Worm (Caenorhabditis elegans) whole organism, L4 larva: ENCODE data around the gene math-21.

ENCODE experiments used
- daf-8 ChIP-seq: fragments of 200-800 bp; sonication (Bioruptor generic); IDR thresholded peaks from 2 replicates; pipeline ENCODE4 v1.3.6; 2022; ENCODE audit warnings: missing genetic modification characterization, missing compliant biosample characterization
- fkh-10 ChIP-seq: fragments of 150-350 bp; optimal IDR thresholded peaks from 2 replicates; lab custom pipeline; 2014; ENCODE audit warnings: missing biosample characterization, missing genetic modification reagents, missing genetic modification characterization
- lin-39 ChIP-seq: fragments of 150-350 bp; optimal IDR thresholded peaks from 2 replicates; lab custom pipeline; 2014; ENCODE audit warnings: missing biosample characterization, missing genetic modification reagents, missing genetic modification characterization
- pha-4 ChIP-seq, 2 experiments: fragments of 150-350 bp in 1 of 2; fragments of 200-800 bp in 1 of 2; sonication (Bioruptor generic) in 1 of 2; IDR thresholded peaks in 1 of 2; optimal IDR thresholded peaks in 1 of 2; 2 replicates each; pipeline versions ENCODE4 v1.3.6 to Lab custom; 2014 to 2022; ENCODE audit warnings: missing genetic modification characterization in 2 of 2, missing genetic modification reagents in 2 of 2, missing biosample characterization in 1 of 2, missing compliant biosample characterization in 1 of 2

DNA sequence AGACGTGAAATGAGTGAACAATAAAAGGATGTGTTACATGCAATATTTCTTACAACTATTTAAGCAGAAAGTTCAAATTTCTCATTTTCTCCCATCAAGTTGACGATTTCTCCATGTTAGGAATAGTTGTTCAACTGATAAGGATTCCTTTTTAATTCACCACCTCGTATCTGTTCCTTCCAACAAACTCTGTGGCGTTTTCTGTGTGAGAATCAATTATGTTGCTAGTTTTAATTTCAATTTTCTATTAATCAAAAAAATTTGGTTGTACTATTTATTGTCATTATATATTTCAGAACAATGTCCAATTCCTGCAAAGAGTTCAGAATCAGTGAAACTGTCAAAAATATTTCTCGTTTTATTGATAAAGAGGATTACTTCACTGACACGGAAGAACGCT lies 4.8 kb upstream of the math-21 start, which contains the start of gene math-44:
- TF ChIP-seq daf-8 (GFP tag; lab: Robert Waterston, UW) (no peak), lin-39 (tag; lab: Kevin White, UChicago) (no peak), fkh-10 (GFP tag; lab: Kevin White, UChicago) (no peak), pha-4 (GFP tag; IDR thresholded peaks at IDR 0.05; lab: Robert Waterston, UW) (no peak), pha-4 (tag; optimal IDR thresholded peaks at IDR 0.05; lab: Kevin White, UChicago) (no peak)
